Worm (Caenorhabditis elegans) whole organism, L3 larva: ENCODE results near the gene ZK1127.12.

ENCODE experiments used
- R02D3.7 ChIP-seq: fragments of 150-350 bp; optimal IDR thresholded peaks from 2 replicates; lab custom pipeline; 2014; ENCODE audit warnings: missing biosample characterization, missing genetic modification characterization
- ZK546.5 ChIP-seq: sonication (generic microtip); optimal IDR thresholded peaks from 2 replicates; lab custom pipeline; 2017; ENCODE audit warnings: missing biosample characterization, missing genetic modification characterization
- ama-1 ChIP-seq: fragments of 150-350 bp; optimal IDR thresholded peaks from 2 replicates; lab custom pipeline; 2018
- ceh-82 ChIP-seq: fragments of 150-350 bp; optimal IDR thresholded peaks from 2 replicates; lab custom pipeline; 2014; ENCODE audit warnings: missing biosample characterization, missing genetic modification characterization
- egl-27 ChIP-seq: sonication (generic microtip); optimal IDR thresholded peaks from 4 replicates; lab custom pipeline; 2017; ENCODE audit warnings: missing biosample characterization, missing genetic modification reagents, missing genetic modification characterization
- egl-5 ChIP-seq: fragments of 150-350 bp; optimal IDR thresholded peaks from 2 replicates; lab custom pipeline; 2017; ENCODE audit warnings: missing biosample characterization, missing genetic modification reagents, missing genetic modification characterization, inconsistent platforms
- eor-1 ChIP-seq, 2 experiments: fragments of 150-350 bp; optimal IDR thresholded peaks; 2 replicates each; lab custom pipeline; 2014 to 2018; ENCODE audit warnings: missing biosample characterization in 2 of 2, missing genetic modification characterization in 2 of 2
- fos-1 ChIP-seq: fragments of 150-350 bp; optimal IDR thresholded peaks from 2 replicates; lab custom pipeline; 2014; ENCODE audit warnings: missing biosample characterization, missing genetic modification characterization
- lsy-12 ChIP-seq: sonication (generic microtip); optimal IDR thresholded peaks from 2 replicates; lab custom pipeline; 2016; ENCODE audit warnings: mild to moderate bottlenecking, missing genetic modification characterization, missing compliant biosample characterization
- nhr-11 ChIP-seq: fragments of 150-350 bp; optimal IDR thresholded peaks from 2 replicates; lab custom pipeline; 2014; ENCODE audit warnings: missing biosample characterization, missing genetic modification characterization
- pqm-1 ChIP-seq: fragments of 150-350 bp; optimal IDR thresholded peaks from 2 replicates; lab custom pipeline; 2017; ENCODE audit warnings: missing biosample characterization, missing genetic modification characterization, inconsistent platforms
- skn-1 ChIP-seq: fragments of 150-350 bp; optimal IDR thresholded peaks from 2 replicates; lab custom pipeline; 2014; ENCODE audit warnings: missing biosample characterization, missing genetic modification characterization
- unc-62 ChIP-seq: fragments of 150-350 bp; sonication (generic microtip); optimal IDR thresholded peaks from 4 replicates; lab custom pipeline; 2014; ENCODE audit warnings: missing biosample characterization, missing genetic modification reagents, missing genetic modification characterization

DNA sequence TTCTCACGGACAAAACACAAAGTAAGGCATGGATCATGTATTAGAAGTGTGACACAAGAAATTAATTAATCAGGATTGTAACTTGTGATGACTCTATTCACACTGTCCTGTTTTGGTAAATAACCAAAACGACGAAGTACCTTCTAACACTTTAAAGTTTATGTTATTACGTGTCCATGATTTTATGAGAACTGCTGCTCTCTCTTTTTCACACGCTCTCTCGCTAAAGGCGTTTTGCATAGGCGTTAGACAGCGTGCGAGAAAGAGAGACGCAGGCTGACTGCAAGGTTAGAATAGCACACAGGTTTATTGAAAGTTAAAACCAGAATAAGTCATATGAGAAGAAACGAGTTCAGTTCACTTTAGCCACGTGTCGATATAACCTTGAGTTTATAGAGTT is 38.2 kb downstream of the ZK1127.12 start:
- TF ChIP-seq ceh-82 (tag; lab: Kevin White, UChicago) (no peak), eor-1 (tag; optimal IDR thresholded peaks at IDR 0.05; lab: Kevin White, UChicago) (no peak), ZK546.5 (no peak), lsy-12 (no peak), egl-5 (tag; lab: Kevin White, UChicago) (peak; percentile 31), skn-1 (tag; lab: Kevin White, UChicago) (no peak), pqm-1 (no peak), R02D3.7 (no peak), nhr-11 (tag; lab: Kevin White, UChicago) (no peak), ama-1 (lab: Kevin White, UChicago) (no peak), unc-62 (no peak), fos-1 (tag; lab: Kevin White, UChicago) (no peak), egl-27 (tag; lab: Kevin White, UChicago) (no peak)
